Worm (Caenorhabditis elegans): Measurements from ENCODE around the gene Y57E12B.1.

- TF ChIP-seq dao-5 (tag; optimal IDR thresholded peaks at IDR 0.05) (no peak), him-1 (tag; optimal IDR thresholded peaks at IDR 0.05) (no peak)
Measured at ce11 chrV:6906435-6906834, 41.9 kb upstream of the Y57E12B.1 start.

Measured in whole organism, L4/young adult.